Worm (Caenorhabditis elegans): ENCODE data around the gene gba-3.

DNA sequence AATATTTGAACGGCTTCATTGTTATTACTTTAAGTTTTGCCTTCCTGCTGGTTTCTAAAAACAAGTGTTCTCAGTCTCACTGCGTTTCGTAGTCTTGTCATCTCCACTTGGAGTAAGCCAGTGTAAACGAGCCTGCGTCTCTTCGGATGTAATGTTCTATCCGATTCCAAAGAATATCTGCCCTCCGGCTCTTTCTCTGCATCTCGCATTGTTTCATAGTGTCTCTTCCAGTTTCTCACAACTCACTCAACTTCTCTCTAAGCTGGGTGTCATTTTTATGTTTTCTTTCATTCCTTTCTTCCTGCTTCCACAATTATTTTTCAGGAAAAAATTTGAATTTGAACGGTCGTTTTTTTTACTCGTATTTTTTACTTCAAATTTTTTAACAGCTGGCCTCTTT lies 46.2 kb upstream of the gba-3 start:
- TF ChIP-seq fos-1 (tag; optimal IDR thresholded peaks at IDR 0.05) (no peak), sma-3 (GFP tag; optimal IDR thresholded peaks at IDR 0.05) (no peak), lsy-2 (tag; optimal IDR thresholded peaks at IDR 0.05) (no peak), elt-1 (tag; optimal IDR thresholded peaks at IDR 0.05) (no peak), C34F6.9 (tag; optimal IDR thresholded peaks at IDR 0.05) (peak; percentile 32), nhr-6 (tag; optimal IDR thresholded peaks at IDR 0.05) (no peak), ama-1 (optimal IDR thresholded peaks at IDR 0.05) (no peak), lin-13 (GFP tag; optimal IDR thresholded peaks at IDR 0.05) (no peak), snpc-4 (tag; optimal IDR thresholded peaks at IDR 0.05) (no peak), nhr-11 (tag; optimal IDR thresholded peaks at IDR 0.05) (no peak), lin-39 (tag; optimal IDR thresholded peaks at IDR 0.05) (no peak)

Measured in whole organism, L2 larva.